Fruit fly (Drosophila melanogaster): ENCODE results near the gene Cpr78Cc.

Cpr78Cc gene

dm6 chr3L:21342592-21342991 lies 42.2 kb downstream of the Cpr78Cc start:
- TF ChIP-seq CG32532 (GFP tag; IDR thresholded peaks at IDR 0.05) (no peak), tx (GFP tag; optimal IDR thresholded peaks at IDR 0.05) (no peak), sim (GFP tag; IDR thresholded peaks at IDR 0.05) (no peak), shn (GFP tag; optimal IDR thresholded peaks at IDR 0.05) (no peak), gsb-n (tag; optimal IDR thresholded peaks at IDR 0.05) (no peak), CG15696 (tag; optimal IDR thresholded peaks at IDR 0.05) (no peak)

DNA sequence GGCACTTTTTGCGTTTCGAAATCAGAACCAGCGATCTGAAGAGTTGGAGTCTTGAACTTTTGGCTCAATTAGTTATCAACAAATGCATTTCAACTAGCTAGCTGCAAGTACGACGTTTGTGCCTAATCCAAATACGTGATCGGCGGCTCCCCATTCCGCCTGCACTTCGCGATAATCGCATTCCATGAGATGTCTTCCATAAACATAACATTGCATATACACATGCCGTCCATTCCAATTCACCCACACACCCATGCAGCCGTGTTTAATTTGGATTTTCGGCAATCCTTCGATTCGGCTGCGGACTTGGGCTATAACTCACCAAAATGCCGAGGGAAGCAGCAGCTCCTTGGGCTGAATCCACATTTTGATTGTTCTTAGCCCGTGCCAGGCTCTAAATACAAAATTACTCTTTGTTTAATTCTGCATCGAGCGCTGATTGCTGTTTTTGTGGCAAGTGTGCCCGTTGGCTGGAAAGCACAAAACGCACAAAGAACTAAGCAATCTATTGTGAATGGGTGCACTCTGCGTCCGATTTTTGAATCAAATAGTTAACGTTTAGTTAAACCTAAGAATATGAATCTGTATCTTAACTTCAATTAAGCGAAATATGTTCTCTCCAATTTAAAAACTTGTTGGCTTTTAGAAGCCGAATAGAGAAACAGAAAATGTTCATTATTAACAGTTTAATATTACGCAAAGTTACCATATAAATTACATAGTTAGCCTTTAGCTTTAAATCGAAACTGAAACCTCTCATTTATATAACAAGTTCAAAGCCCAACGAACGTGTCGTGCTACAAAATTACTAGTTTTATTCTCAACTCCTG lies 43.1 kb downstream of the Cpr78Cc start, which contains the start of the genes Tbc1d8-9 and CG32436:
TSS of gene Tbc1d8-9 (minus strand) at position 463 of the 830 bp plus-strand sequence.
TSS of gene CG32436 (plus strand) at position 780 of the 830 bp plus-strand sequence.
- no peak for TF ChIP-seq ash1 (GFP tag; optimal IDR thresholded peaks at IDR 0.05)
- peak; percentile 51 for TF ChIP-seq Sry-δ (GFP tag; optimal IDR thresholded peaks at IDR 0.05)
- no peak for TF ChIP-seq inv (GFP tag; IDR thresholded peaks at IDR 0.05; ENCODE audit: partially characterized antibody)
- peak; percentile 12 for TF ChIP-seq Fer1 (GFP tag; optimal IDR thresholded peaks at IDR 0.05)
- TF ChIP-seq CG17186 (GFP tag; optimal IDR thresholded peaks at IDR 0.05), result peak; percentile 95
- TF ChIP-seq MBD-R2 (GFP tag; IDR thresholded peaks at IDR 0.05), result peak; percentile 83
- peak; percentile 39 for TF ChIP-seq BEAF-32 (GFP tag; optimal IDR thresholded peaks at IDR 0.05)
- TF ChIP-seq CG10543 (GFP tag; optimal IDR thresholded peaks at IDR 0.05), result no peak
- no peak for TF ChIP-seq CG6854 (GFP tag; optimal IDR thresholded peaks at IDR 0.05)
- peak; percentile 92 for TF ChIP-seq CG15514 (GFP tag; optimal IDR thresholded peaks at IDR 0.05)
- TF ChIP-seq Dref (GFP tag; IDR thresholded peaks at IDR 0.05), result 0 out of 2 replicates have a peak, but pooled peaks have one; percentile 29
- TF ChIP-seq CG15479 (GFP tag; optimal IDR thresholded peaks at IDR 0.05), result no peak
- peak; percentile 87 for TF ChIP-seq CG4617 (GFP tag; optimal IDR thresholded peaks at IDR 0.05; ENCODE audit: borderline replicate concordance)
- TF ChIP-seq CG12659 (GFP tag; optimal IDR thresholded peaks at IDR 0.05), result peak; percentile 36
- TF ChIP-seq CG2116 (GFP tag; optimal IDR thresholded peaks at IDR 0.05), result peak; percentile 64
- TF ChIP-seq CG8290 (GFP tag; optimal IDR thresholded peaks at IDR 0.05), result no peak
- no peak for TF ChIP-seq CG8290 (tag; optimal IDR thresholded peaks at IDR 0.05)
- TF ChIP-seq CG18764 (GFP tag; optimal IDR thresholded peaks at IDR 0.05), result no peak
- peak; percentile 81 for TF ChIP-seq CG4360 (GFP tag; IDR thresholded peaks at IDR 0.05)
- TF ChIP-seq hbn (GFP tag; IDR thresholded peaks at IDR 0.05; ENCODE audit: partially characterized antibody), result 0 out of 2 replicates have a peak, but pooled peaks have one; percentile 15
- no peak for TF ChIP-seq Hr51 (GFP tag; optimal IDR thresholded peaks at IDR 0.05)
- peak; percentile 60 for TF ChIP-seq trem (tag; optimal IDR thresholded peaks at IDR 0.05)
- TF ChIP-seq run (tag; optimal IDR thresholded peaks at IDR 0.05), result no peak
- TF ChIP-seq MESR4 (GFP tag; optimal IDR thresholded peaks at IDR 0.05), result peak; percentile 90
- no peak for TF ChIP-seq her (GFP tag; optimal IDR thresholded peaks at IDR 0.05)
- TF ChIP-seq CG5245 (GFP tag; optimal IDR thresholded peaks at IDR 0.05), result no peak
- peak; percentile 100 for TF ChIP-seq CG2712 (tag; optimal IDR thresholded peaks at IDR 0.05)
- no peak for TF ChIP-seq ATbp (GFP tag; optimal IDR thresholded peaks at IDR 0.05)
- peak; percentile 60 for TF ChIP-seq CG1603 (tag; optimal IDR thresholded peaks at IDR 0.05)
- no peak for TF ChIP-seq tll (GFP tag; optimal IDR thresholded peaks at IDR 0.05)
- peak; percentile 47 for TF ChIP-seq CHES-1-like (GFP tag; optimal IDR thresholded peaks at IDR 0.05)
- TF ChIP-seq CG6791 (GFP tag; IDR thresholded peaks at IDR 0.05; ENCODE audit: partially characterized antibody), result peak; percentile 62; the same call in 2 of the 3 replicates
- no peak for TF ChIP-seq cato (GFP tag; optimal IDR thresholded peaks at IDR 0.05; ENCODE audit: borderline replicate concordance)
- TF ChIP-seq HmgZ (tag; optimal IDR thresholded peaks at IDR 0.05), result peak; percentile 40
- no peak for TF ChIP-seq sqz (GFP tag; optimal IDR thresholded peaks at IDR 0.05)
- TF ChIP-seq Aef1 (GFP tag; IDR thresholded peaks at IDR 0.05), result peak; percentile 69; the same call in 2 of the 3 replicates
- TF ChIP-seq CG4820 (GFP tag; optimal IDR thresholded peaks at IDR 0.05), result peak; percentile 93
- TF ChIP-seq CTCF (GFP tag; optimal IDR thresholded peaks at IDR 0.05), result peak; percentile 15
- TF ChIP-seq Xbp1 (GFP tag; optimal IDR thresholded peaks at IDR 0.05), result no peak
- no peak for TF ChIP-seq CG14050 (GFP tag; IDR thresholded peaks at IDR 0.05)
- no peak for TF ChIP-seq CG17359 (tag; optimal IDR thresholded peaks at IDR 0.05)
